Fruit fly (Drosophila melanogaster) whole organism, prepupa: ENCODE data around the gene Tps1.

Source experiments
- CG11902 ChIP-seq: fragments of 200-800 bp; sonication (Bioruptor generic); optimal IDR thresholded peaks from 3 replicates; lab custom pipeline; 2016; ENCODE audit warnings: missing biosample characterization, missing genetic modification characterization
- Eip78C ChIP-seq: fragments of 200-800 bp; sonication (Bioruptor generic); peaks from one replicate; lab custom pipeline; 2016; ENCODE audit warnings: missing biosample characterization, missing genetic modification characterization
- Hr4 ChIP-seq: fragments of 200-800 bp; sonication (Bioruptor generic); optimal IDR thresholded peaks from 3 replicates; lab custom pipeline; 2016; ENCODE audit warnings: missing biosample characterization, missing genetic modification characterization
- fd85E ChIP-seq: fragments of 200-800 bp; sonication (Bioruptor generic); optimal IDR thresholded peaks from 3 replicates; lab custom pipeline; 2016; ENCODE audit warnings: missing biosample characterization, missing genetic modification characterization
- lz ChIP-seq: fragments of 200-800 bp; sonication (Bioruptor generic); optimal IDR thresholded peaks from 3 replicates; lab custom pipeline; 2016; ENCODE audit warnings: missing biosample characterization, missing genetic modification characterization
- pdm3 ChIP-seq: fragments of 200-800 bp; sonication (Bioruptor generic); optimal IDR thresholded peaks from 3 replicates; lab custom pipeline; 2016; ENCODE audit warnings: missing biosample characterization, missing genetic modification characterization

dm6 chr2L:4414059-4414458 is 25.9 kb downstream of the Tps1 start:
- TF ChIP-seq Eip78C (no peak), pdm3 (no peak), lz (GFP tag; lab: Kevin White, UChicago) (no peak), Hr4 (GFP tag; lab: Kevin White, UChicago) (no peak), fd85E (GFP tag; lab: Kevin White, UChicago) (no peak), CG11902 (no peak)
